Worm (Caenorhabditis elegans): ENCODE measurements around the gene F14D7.9.
"Not testable (repeated sequence)": the region's sequence is repeated elsewhere in the genome, so short reads cannot be mapped to it uniquely, and the experiment has no call there.

DNA sequence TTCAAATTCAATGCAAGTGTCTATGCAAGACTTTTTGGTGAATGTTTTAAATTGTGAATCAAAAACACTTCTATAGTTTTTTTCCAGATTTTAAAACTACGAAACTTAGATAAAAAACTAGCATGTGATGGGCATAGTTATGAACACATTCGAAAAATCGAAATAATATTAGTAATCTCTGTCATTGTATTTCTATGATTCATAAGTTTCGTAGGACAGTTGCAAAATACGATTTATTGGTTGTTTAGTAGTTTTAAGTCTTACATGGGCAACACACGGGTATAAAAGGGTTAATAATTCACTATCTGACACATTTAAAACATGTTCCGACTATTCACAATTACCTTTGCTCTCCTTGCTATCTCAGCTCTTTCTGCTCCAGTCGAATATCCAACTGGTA, 13.7 kb downstream of the F14D7.9 start, which contains the start of gene spig-5:
- not testable (repeated sequence) for TF ChIP-seq zfh-2 (GFP tag; conservative IDR thresholded peaks at IDR 0.05); ama-1 (optimal IDR thresholded peaks at IDR 0.05); ama-1 (GFP tag; optimal IDR thresholded peaks at IDR 0.05); F57A8.1 (GFP tag; optimal IDR thresholded peaks at IDR 0.05); nhr-90 (tag; optimal IDR thresholded peaks at IDR 0.05); B0019.2 (GFP tag; conservative IDR thresholded peaks at IDR 0.05); ets-4 (GFP tag; optimal IDR thresholded peaks at IDR 0.05)
